Fruit fly (Drosophila melanogaster) whole organism, embryonic: ENCODE measurements around the gene CG32436.

ENCODE experiments used
- Antp ChIP-seq: fragments of 200-800 bp; sonication (Bioruptor generic); optimal IDR thresholded peaks from 3 replicates; lab custom pipeline; 2016; ENCODE audit warnings: missing biosample characterization, missing genetic modification characterization
- CG11093 ChIP-seq: fragments of 200-800 bp; sonication (Bioruptor generic); IDR thresholded peaks from 3 replicates; pipeline ENCODE4 v1.3.6; 2022; ENCODE audit warnings: missing biosample characterization, missing genetic modification characterization
- CG11398 ChIP-seq: fragments of 200-800 bp; sonication (Bioruptor generic); optimal IDR thresholded peaks from 2 replicates; lab custom pipeline; 2016; ENCODE audit warnings: missing biosample characterization, missing genetic modification characterization
- CG11723 ChIP-seq: fragments of 200-800 bp; sonication (Bioruptor generic); optimal IDR thresholded peaks from 2 replicates; lab custom pipeline; 2017; ENCODE audit warnings: missing biosample characterization, mild to moderate bottlenecking, missing genetic modification characterization
- CG12104 ChIP-seq: fragments of 200-800 bp; sonication (Bioruptor generic); optimal IDR thresholded peaks from 3 replicates; lab custom pipeline; 2016; ENCODE audit warnings: missing biosample characterization, missing genetic modification characterization
- CG12391 ChIP-seq: fragments of 200-800 bp; sonication (Bioruptor generic); optimal IDR thresholded peaks from 3 replicates; lab custom pipeline; 2018; ENCODE audit warnings: missing biosample characterization, mild to moderate bottlenecking, missing genetic modification characterization, moderate library complexity
- CG12769 ChIP-seq: fragments of 200-800 bp; sonication (Bioruptor generic); optimal IDR thresholded peaks from 2 replicates; lab custom pipeline; 2019; ENCODE audit warnings: missing biosample characterization, mild to moderate bottlenecking, missing genetic modification characterization, moderate library complexity
- CG14965 ChIP-seq: fragments of 200-800 bp; sonication (Bioruptor generic); optimal IDR thresholded peaks from 2 replicates; lab custom pipeline; 2016; ENCODE audit warnings: missing biosample characterization, missing genetic modification characterization, borderline replicate concordance
- CG15601 ChIP-seq: fragments of 200-800 bp; sonication (Bioruptor generic); optimal IDR thresholded peaks from 3 replicates; lab custom pipeline; 2019; ENCODE audit warnings: missing biosample characterization, mild to moderate bottlenecking, missing genetic modification characterization, moderate library complexity
- CG17359 ChIP-seq: fragments of 200-800 bp; sonication (Bioruptor generic); optimal IDR thresholded peaks from 3 replicates; lab custom pipeline; 2018; ENCODE audit warnings: missing biosample characterization, mild to moderate bottlenecking, missing genetic modification characterization, moderate library complexity
- CG17385 ChIP-seq: fragments of 200-800 bp; sonication (Bioruptor generic); optimal IDR thresholded peaks from 3 replicates; lab custom pipeline; 2018; ENCODE audit warnings: missing biosample characterization, mild to moderate bottlenecking, missing genetic modification characterization
- CG17568 ChIP-seq: fragments of 200-800 bp; sonication (Bioruptor generic); optimal IDR thresholded peaks from 2 replicates; lab custom pipeline; 2018; ENCODE audit warnings: missing biosample characterization, mild to moderate bottlenecking, missing genetic modification characterization, moderate library complexity
- CG1792 ChIP-seq: fragments of 200-800 bp; sonication (Bioruptor generic); optimal IDR thresholded peaks from 2 replicates; lab custom pipeline; 2016; ENCODE audit warnings: missing biosample characterization, missing genetic modification characterization
- CG18476 ChIP-seq: fragments of 200-800 bp; sonication (Bioruptor generic); optimal IDR thresholded peaks from 2 replicates; lab custom pipeline; 2016; ENCODE audit warnings: missing biosample characterization, mild to moderate bottlenecking, missing genetic modification characterization
- CG18619 ChIP-seq: fragments of 200-800 bp; sonication (Bioruptor generic); optimal IDR thresholded peaks from 3 replicates; lab custom pipeline; 2017; ENCODE audit warnings: missing biosample characterization, mild to moderate bottlenecking, missing genetic modification characterization
- CG3838 ChIP-seq: fragments of 200-800 bp; sonication (Bioruptor generic); optimal IDR thresholded peaks from 3 replicates; lab custom pipeline; 2016; ENCODE audit warnings: missing biosample characterization, missing genetic modification characterization
- CG3847 ChIP-seq: fragments of 200-800 bp; sonication (Bioruptor generic); IDR thresholded peaks from 2 replicates; pipeline ENCODE4 v1.3.6; 2022; ENCODE audit warnings: missing biosample characterization, missing genetic modification characterization
- CG42726 ChIP-seq: fragments of 200-800 bp; sonication (Bioruptor generic); IDR thresholded peaks from 2 replicates; pipeline ENCODE4 v1.3.6; 2022; ENCODE audit warnings: missing biosample characterization, missing genetic modification characterization; ENCODE audit not compliant: partially characterized antibody
- CG4404 ChIP-seq: fragments of 200-800 bp; sonication (Bioruptor generic); IDR thresholded peaks from 2 replicates; pipeline ENCODE4 v1.3.6; 2022; ENCODE audit warnings: missing biosample characterization, missing genetic modification characterization
- CG5180 ChIP-seq: fragments of 200-800 bp; sonication (Bioruptor generic); optimal IDR thresholded peaks from 3 replicates; lab custom pipeline; 2017; ENCODE audit warnings: missing biosample characterization, missing genetic modification characterization, mild to moderate bottlenecking, moderate library complexity, missing genetic modification reagents
- CG7556 ChIP-seq: fragments of 200-800 bp; sonication (Bioruptor generic); optimal IDR thresholded peaks from 2 replicates; lab custom pipeline; 2017; ENCODE audit warnings: missing biosample characterization, mild to moderate bottlenecking, missing genetic modification characterization
- CG7745 ChIP-seq: fragments of 200-800 bp; sonication (Bioruptor generic); optimal IDR thresholded peaks from 2 replicates; lab custom pipeline; 2018; ENCODE audit warnings: missing biosample characterization, mild to moderate bottlenecking, missing genetic modification characterization, moderate library complexity
- CG9817 ChIP-seq: fragments of 200-800 bp; sonication (Bioruptor generic); optimal IDR thresholded peaks from 2 replicates; lab custom pipeline; 2018; ENCODE audit warnings: missing biosample characterization, mild to moderate bottlenecking, missing genetic modification characterization, moderate library complexity
- Doc3 ChIP-seq: fragments of 200-800 bp; sonication (Bioruptor generic); IDR thresholded peaks from 3 replicates; pipeline ENCODE4 v1.3.6; 2022; ENCODE audit warnings: missing biosample characterization, missing genetic modification characterization; ENCODE audit not compliant: partially characterized antibody
- Dp ChIP-seq: fragments of 200-800 bp; sonication (Bioruptor generic); optimal IDR thresholded peaks from 2 replicates; lab custom pipeline; 2018; ENCODE audit warnings: missing biosample characterization, mild to moderate bottlenecking, missing genetic modification characterization, moderate library complexity
- Drgx ChIP-seq: fragments of 200-800 bp; sonication (Bioruptor generic); IDR thresholded peaks from 2 replicates; pipeline ENCODE4 v1.3.6; 2022; ENCODE audit warnings: missing biosample characterization, missing genetic modification characterization
- H2.0 ChIP-seq: fragments of 200-800 bp; sonication (Bioruptor generic); IDR thresholded peaks from 2 replicates; pipeline ENCODE4 v1.3.6; 2022; ENCODE audit warnings: missing biosample characterization, missing genetic modification characterization
- Jarid2 ChIP-seq: fragments of 200-800 bp; sonication (Bioruptor generic); optimal IDR thresholded peaks from 3 replicates; lab custom pipeline; 2017; ENCODE audit warnings: mild to moderate bottlenecking, missing biosample characterization, missing genetic modification reagents, missing genetic modification characterization
- Mad ChIP-seq: fragments of 200-800 bp; sonication (Bioruptor generic); optimal IDR thresholded peaks from 2 replicates; lab custom pipeline; 2016; ENCODE audit warnings: missing biosample characterization, missing genetic modification characterization
- Mrtf ChIP-seq: fragments of 200-800 bp; sonication (Bioruptor generic); IDR thresholded peaks from 3 replicates; pipeline ENCODE4 v1.3.6; 2022; ENCODE audit warnings: missing biosample characterization, missing genetic modification characterization
- Nf-YA ChIP-seq: fragments of 200-800 bp; sonication (Bioruptor generic); IDR thresholded peaks from 2 replicates; pipeline ENCODE4 v1.3.6; 2022; ENCODE audit warnings: missing biosample characterization, missing genetic modification characterization
- Scr ChIP-seq: fragments of 200-800 bp; sonication (Bioruptor generic); IDR thresholded peaks from 2 replicates; pipeline ENCODE4 v1.3.6; 2022; ENCODE audit warnings: missing biosample characterization, missing genetic modification characterization; ENCODE audit not compliant: partially characterized antibody
- Tbp ChIP-seq: fragments of >200 bp; optimal IDR thresholded peaks from 2 replicates; lab custom pipeline; 2018; ENCODE audit warnings: missing biosample characterization, missing genetic modification characterization
- ac ChIP-seq: fragments of 200-800 bp; sonication (Bioruptor generic); optimal IDR thresholded peaks from 3 replicates; lab custom pipeline; 2017; ENCODE audit warnings: missing biosample characterization, mild to moderate bottlenecking, missing genetic modification characterization
- ato ChIP-seq: fragments of 200-800 bp; sonication (Bioruptor generic); IDR thresholded peaks from 2 replicates; pipeline ENCODE4 v1.3.6; 2022; ENCODE audit warnings: missing biosample characterization, missing genetic modification characterization; ENCODE audit not compliant: partially characterized antibody
- az2 ChIP-seq: fragments of 200-800 bp; sonication (Bioruptor generic); optimal IDR thresholded peaks from 3 replicates; lab custom pipeline; 2016; ENCODE audit warnings: missing biosample characterization, missing genetic modification characterization
- gcm2 ChIP-seq: fragments of 200-800 bp; sonication (Bioruptor generic); optimal IDR thresholded peaks from 2 replicates; lab custom pipeline; 2016; ENCODE audit warnings: missing biosample characterization, missing genetic modification characterization
- grau ChIP-seq: fragments of 200-800 bp; optimal IDR thresholded peaks from 3 replicates; lab custom pipeline; 2019; ENCODE audit warnings: missing biosample characterization, mild to moderate bottlenecking, missing genetic modification characterization, moderate library complexity
- h ChIP-seq: fragments of >200 bp; optimal IDR thresholded peaks from 2 replicates; lab custom pipeline; 2017
- ind ChIP-seq: fragments of 200-800 bp; sonication (Bioruptor generic); optimal IDR thresholded peaks from 3 replicates; lab custom pipeline; 2016; ENCODE audit warnings: missing biosample characterization, missing genetic modification characterization
- oc ChIP-seq: fragments of 200-800 bp; sonication (Bioruptor generic); optimal IDR thresholded peaks from 2 replicates; lab custom pipeline; 2018; ENCODE audit warnings: missing biosample characterization, mild to moderate bottlenecking, missing genetic modification characterization, moderate library complexity
- onecut ChIP-seq: fragments of 200-800 bp; sonication (Bioruptor generic); IDR thresholded peaks from 2 replicates; pipeline ENCODE4 v1.3.6; 2022; ENCODE audit warnings: missing biosample characterization, missing genetic modification characterization
- pfk ChIP-seq: fragments of 200-800 bp; sonication (Bioruptor generic); optimal IDR thresholded peaks from 2 replicates; lab custom pipeline; 2018; ENCODE audit warnings: missing biosample characterization, mild to moderate bottlenecking, missing genetic modification characterization, moderate library complexity
- pnt ChIP-seq: fragments of 200-800 bp; sonication (Bioruptor generic); optimal IDR thresholded peaks from 3 replicates; lab custom pipeline; 2016; ENCODE audit warnings: missing biosample characterization, missing genetic modification characterization
- psq ChIP-seq: fragments of 200-800 bp; sonication (Bioruptor generic); optimal IDR thresholded peaks from 2 replicates; lab custom pipeline; 2017; ENCODE audit warnings: missing biosample characterization, missing genetic modification characterization
- salm ChIP-seq: fragments of 200-800 bp; sonication (Bioruptor generic); optimal IDR thresholded peaks from 2 replicates; lab custom pipeline; 2018; ENCODE audit warnings: missing biosample characterization, mild to moderate bottlenecking, missing genetic modification characterization
- sna ChIP-seq: fragments of 200-800 bp; sonication (Bioruptor generic); IDR thresholded peaks from 2 replicates; pipeline ENCODE4 v1.3.6; 2022; ENCODE audit warnings: missing biosample characterization, missing genetic modification characterization; ENCODE audit not compliant: partially characterized antibody
- sug ChIP-seq: fragments of 200-800 bp; optimal IDR thresholded peaks from 2 replicates; lab custom pipeline; 2019; ENCODE audit warnings: missing biosample characterization, mild to moderate bottlenecking, missing genetic modification characterization, moderate library complexity
- tx ChIP-seq: fragments of 200-800 bp; sonication (Bioruptor generic); optimal IDR thresholded peaks from 2 replicates; lab custom pipeline; 2016; ENCODE audit warnings: missing biosample characterization, missing genetic modification characterization
- vnd ChIP-seq: fragments of 200-800 bp; sonication (Bioruptor generic); IDR thresholded peaks from 3 replicates; pipeline ENCODE4 v1.3.6; 2022; ENCODE audit warnings: missing biosample characterization, missing genetic modification characterization; ENCODE audit not compliant: partially characterized antibody

The CG32436 gene

dm6 chr3L:21382158-21382610 lies 38.4 kb downstream of the CG32436 start, which contains the start of gene rgn (continued):
- TF ChIP-seq CG18476: peak; percentile 22
- 0 out of 2 replicates have a peak, but pooled peaks have one; percentile 25 for TF ChIP-seq Nf-YA (GFP tag; lab: Robert Waterston, UW)
- no peak for TF ChIP-seq vnd (GFP tag; lab: Robert Waterston, UW)
- no peak for TF ChIP-seq sna
- TF ChIP-seq CG11398 (GFP tag; lab: Kevin White, UChicago): no peak
- peak; percentile 73 for TF ChIP-seq CG9817
- TF ChIP-seq CG7556: peak; percentile 88
- peak; percentile 87 for TF ChIP-seq CG17385
- TF ChIP-seq CG3847 (GFP tag; lab: Robert Waterston, UW): peak; percentile 68
- peak; percentile 67 for TF ChIP-seq CG12769 (tag; lab: Kevin White, UChicago)
- peak; percentile 0 for TF ChIP-seq CG3838 (GFP tag; lab: Kevin White, UChicago)
- peak; percentile 73; the same call in 2 of the 3 replicates for TF ChIP-seq Mrtf
- no peak for TF ChIP-seq Dp (GFP tag; lab: Kevin White, UChicago)
- TF ChIP-seq CG7745 (tag; lab: Kevin White, UChicago): no peak
- peak; percentile 70; the same call in 1 of the 2 replicates for TF ChIP-seq H2.0 (GFP tag; lab: Robert Waterston, UW)
- TF ChIP-seq CG17568 (GFP tag; lab: Kevin White, UChicago): peak; percentile 13
- no peak for TF ChIP-seq pfk (GFP tag; lab: Kevin White, UChicago)
- peak; percentile 65 for TF ChIP-seq CG12104 (GFP tag; lab: Kevin White, UChicago)
- peak; percentile 70 for TF ChIP-seq CG17359
- peak; percentile 39 for TF ChIP-seq CG11723 (GFP tag; lab: Kevin White, UChicago)
- peak; percentile 77 for TF ChIP-seq CG12391
- peak; percentile 89 for TF ChIP-seq Jarid2 (GFP tag; lab: Kevin White, UChicago)
- no peak for TF ChIP-seq CG15601 (tag; lab: Kevin White, UChicago)
- peak; percentile 54 for TF ChIP-seq pnt (GFP tag; lab: Kevin White, UChicago)
- TF ChIP-seq Doc3 (GFP tag; lab: Robert Waterston, UW): no peak
- TF ChIP-seq ato: no peak
- peak; percentile 86 for TF ChIP-seq Drgx (GFP tag; lab: Robert Waterston, UW)
- no peak for TF ChIP-seq Mad (GFP tag; lab: Kevin White, UChicago)
- no peak for TF ChIP-seq Tbp
- TF ChIP-seq CG42726 (GFP tag; lab: Robert Waterston, UW): peak; percentile 37; the same call in 1 of the 2 replicates
- peak; percentile 55 for TF ChIP-seq oc (tag; lab: Kevin White, UChicago)
- peak; percentile 54 for TF ChIP-seq Antp (GFP tag; lab: Kevin White, UChicago)
- TF ChIP-seq CG5180 (GFP tag; lab: Kevin White, UChicago): peak; percentile 50
- peak; percentile 46; the same call in 1 of the 3 replicates for TF ChIP-seq CG11093 (GFP tag; lab: Robert Waterston, UW)
- TF ChIP-seq CG1792: peak; percentile 18
- TF ChIP-seq tx (GFP tag; lab: Kevin White, UChicago): peak; percentile 10
- peak; percentile 53 for TF ChIP-seq sug (tag; lab: Kevin White, UChicago)
- TF ChIP-seq grau (tag; lab: Kevin White, UChicago): peak; percentile 85
- no peak for TF ChIP-seq gcm2
- TF ChIP-seq CG14965 (GFP tag; lab: Kevin White, UChicago): no peak
- TF ChIP-seq onecut (GFP tag; lab: Robert Waterston, UW): peak; percentile 53
- peak; percentile 27; the same call in 1 of the 2 replicates for TF ChIP-seq CG4404
- TF ChIP-seq ac: no peak
- TF ChIP-seq ind: peak; percentile 79
- peak; percentile 85 for TF ChIP-seq CG18619 (GFP tag; lab: Kevin White, UChicago)
- TF ChIP-seq psq (GFP tag; lab: Kevin White, UChicago): peak; percentile 28
- TF ChIP-seq az2 (GFP tag; lab: Kevin White, UChicago): peak; percentile 59
- TF ChIP-seq h: no peak
- TF ChIP-seq salm: no peak
- TF ChIP-seq Scr (GFP tag; lab: Robert Waterston, UW): no peak
